Worm (Caenorhabditis elegans) whole organism, early embryonic: ENCODE measurements around the gene lact-3.

Source experiments
- B0310.2 ChIP-seq: sonication (generic microtip); optimal IDR thresholded peaks from 2 replicates; lab custom pipeline; 2016; ENCODE audit warnings: mild to moderate bottlenecking, missing genetic modification characterization, missing compliant biosample characterization
- F13C5.2 ChIP-seq: sonication (generic microtip); optimal IDR thresholded peaks from 2 replicates; lab custom pipeline; 2017; ENCODE audit warnings: mild to moderate bottlenecking, missing genetic modification characterization, inconsistent platforms, missing compliant biosample characterization
- aly-1 ChIP-seq: sonication (generic microtip); optimal IDR thresholded peaks from 2 replicates; lab custom pipeline; 2016; ENCODE audit warnings: missing genetic modification characterization, missing compliant biosample characterization
- ama-1 ChIP-seq: fragments of 150-350 bp; optimal IDR thresholded peaks from 2 replicates; lab custom pipeline; 2014
- ceh-13 ChIP-seq: fragments of 200-800 bp; sonication (Bioruptor generic); optimal IDR thresholded peaks from 2 replicates; lab custom pipeline; 2018; ENCODE audit warnings: mild to moderate bottlenecking, missing genetic modification characterization, missing compliant biosample characterization
- ceh-36 ChIP-seq: sonication (generic microtip); optimal IDR thresholded peaks from 2 replicates; lab custom pipeline; 2016; ENCODE audit warnings: missing genetic modification characterization, inconsistent platforms, missing compliant biosample characterization
- ets-7 ChIP-seq: sonication (generic microtip); optimal IDR thresholded peaks from 2 replicates; lab custom pipeline; 2016; ENCODE audit warnings: missing genotype, missing genetic modification characterization, missing compliant biosample characterization
- flt-1 ChIP-seq: fragments of 200-800 bp; sonication (Bioruptor generic); IDR thresholded peaks from 2 replicates; pipeline ENCODE4 v1.3.6; 2022; ENCODE audit warnings: missing genetic modification characterization, missing compliant biosample characterization
- hmbx-1 ChIP-seq: sonication (generic microtip); optimal IDR thresholded peaks from 2 replicates; lab custom pipeline; 2016; ENCODE audit warnings: mild to moderate bottlenecking, missing genetic modification characterization, missing compliant biosample characterization
- hmg-4 ChIP-seq: fragments of 200-800 bp; sonication (Bioruptor generic); optimal IDR thresholded peaks from 2 replicates; lab custom pipeline; 2018; ENCODE audit warnings: mild to moderate bottlenecking, missing genetic modification characterization, missing compliant biosample characterization
- hnd-1 ChIP-seq: sonication (generic microtip); optimal IDR thresholded peaks from 2 replicates; lab custom pipeline; 2016; ENCODE audit warnings: missing genetic modification characterization, missing compliant biosample characterization
- pes-1 ChIP-seq: fragments of 200-800 bp; sonication (Bioruptor generic); IDR thresholded peaks from 2 replicates; pipeline ENCODE4 v1.3.6; 2022; ENCODE audit warnings: missing genetic modification reagents, missing genetic modification characterization, missing compliant biosample characterization
- scrt-1 ChIP-seq: fragments of 200-800 bp; sonication (Bioruptor generic); IDR thresholded peaks from 2 replicates; pipeline ENCODE4 v1.3.6; 2022; ENCODE audit warnings: missing genetic modification characterization, missing compliant biosample characterization
- sea-1 ChIP-seq: fragments of 200-800 bp; sonication (Bioruptor generic); conservative IDR thresholded peaks from 2 replicates; pipeline ENCODE4 v1.3.6; 2022; ENCODE audit warnings: missing genetic modification characterization, missing compliant biosample characterization
- tbx-11 ChIP-seq: fragments of 200-800 bp; sonication (Bioruptor generic); IDR thresholded peaks from 2 replicates; pipeline ENCODE4 v1.3.6; 2022; ENCODE audit warnings: missing genetic modification characterization, missing compliant biosample characterization
- tbx-37 ChIP-seq: fragments of 200-800 bp; sonication (Bioruptor generic); conservative IDR thresholded peaks from 2 replicates; pipeline ENCODE4 v1.3.6; 2022; ENCODE audit warnings: missing genetic modification reagents, missing genetic modification characterization, missing compliant biosample characterization
- tra-4 ChIP-seq: sonication (generic microtip); optimal IDR thresholded peaks from 2 replicates; lab custom pipeline; 2017; ENCODE audit warnings: missing genetic modification characterization, missing compliant biosample characterization

Gene lact-3

ce11 chrII:10653559-10653958 lies 3.9 kb downstream of the lact-3 start:
- no peak for TF ChIP-seq ceh-36 (tag; lab: Kevin White, UChicago)
- TF ChIP-seq F13C5.2 (tag; lab: Kevin White, UChicago) = no peak
- no peak for TF ChIP-seq ama-1
- no peak for TF ChIP-seq pes-1
- TF ChIP-seq tbx-11 (GFP tag; lab: Robert Waterston, UW) = no peak
- no peak for TF ChIP-seq hnd-1 (tag; lab: Kevin White, UChicago)
- TF ChIP-seq ets-7 (tag; lab: Kevin White, UChicago) = no peak
- TF ChIP-seq hmbx-1 = no peak
- TF ChIP-seq hmg-4 = no peak
- TF ChIP-seq flt-1 (GFP tag; lab: Robert Waterston, UW) = no peak
- TF ChIP-seq B0310.2 (tag; lab: Kevin White, UChicago) = no peak
- no peak for TF ChIP-seq sea-1 (GFP tag; lab: Robert Waterston, UW)
- TF ChIP-seq scrt-1 (GFP tag; lab: Robert Waterston, UW) = no peak
- TF ChIP-seq aly-1 (tag; lab: Kevin White, UChicago) = no peak
- no peak for TF ChIP-seq tbx-37
- TF ChIP-seq tra-4 = no peak
- no peak for TF ChIP-seq ceh-13 (GFP tag; lab: Kevin White, UChicago)

- TF ChIP-seq ama-1 = no peak
- no peak for TF ChIP-seq hnd-1 (tag; lab: Kevin White, UChicago)
- TF ChIP-seq hmg-4 = no peak
- TF ChIP-seq ceh-13 (GFP tag; lab: Kevin White, UChicago) = no peak
- no peak for TF ChIP-seq pes-1
- no peak for TF ChIP-seq ceh-36 (tag; lab: Kevin White, UChicago)
- no peak for TF ChIP-seq tbx-11 (GFP tag; lab: Robert Waterston, UW)
- TF ChIP-seq sea-1 (GFP tag; lab: Robert Waterston, UW) = no peak
- no peak for TF ChIP-seq tbx-37
- no peak for TF ChIP-seq B0310.2 (tag; lab: Kevin White, UChicago)
These were observed 5.4 kb downstream of the lact-3 start, which contains the start of gene nphp-1 for ce11 chrII:10652112-10652511. nphp-1 (minus strand) TSS chrII:10652256.

- TF ChIP-seq pes-1 = no peak
- no peak for TF ChIP-seq tra-4
- TF ChIP-seq hnd-1 (tag; lab: Kevin White, UChicago) = no peak
- TF ChIP-seq sea-1 (GFP tag; lab: Robert Waterston, UW) = no peak
- no peak for TF ChIP-seq tbx-37
- TF ChIP-seq tbx-11 (GFP tag; lab: Robert Waterston, UW) = no peak
These were observed 10.4 kb downstream of the lact-3 start, which contains the start of gene M28.10 for ce11 chrII:10646901-10647566. M28.10 (plus strand) TSS chrII:10647516.

ce11 chrII:10643403-10643802 lies 14.1 kb downstream of the lact-3 start, which contains the start of gene M28.4:
M28.4 (plus strand) TSS chrII:10643703.
- TF ChIP-seq tbx-37 = no peak
- TF ChIP-seq pes-1 = no peak
- TF ChIP-seq hnd-1 (tag; lab: Kevin White, UChicago) = no peak
- TF ChIP-seq tbx-11 (GFP tag; lab: Robert Waterston, UW) = no peak
- no peak for TF ChIP-seq hmg-4
- no peak for TF ChIP-seq F13C5.2 (tag; lab: Kevin White, UChicago)
- no peak for TF ChIP-seq flt-1 (GFP tag; lab: Robert Waterston, UW)
- TF ChIP-seq scrt-1 (GFP tag; lab: Robert Waterston, UW) = no peak
- TF ChIP-seq ama-1 = no peak
- TF ChIP-seq ets-7 (tag; lab: Kevin White, UChicago) = no peak
- no peak for TF ChIP-seq sea-1 (GFP tag; lab: Robert Waterston, UW)
- TF ChIP-seq B0310.2 (tag; lab: Kevin White, UChicago) = no peak
- TF ChIP-seq ceh-13 (GFP tag; lab: Kevin White, UChicago) = no peak
- TF ChIP-seq hmbx-1 = no peak
- no peak for TF ChIP-seq aly-1 (tag; lab: Kevin White, UChicago)
- no peak for TF ChIP-seq ceh-36 (tag; lab: Kevin White, UChicago)
- no peak for TF ChIP-seq tra-4

- TF ChIP-seq ceh-13 (GFP tag; lab: Kevin White, UChicago) (no peak), hmg-4 (no peak), tbx-11 (GFP tag; lab: Robert Waterston, UW) (no peak), aly-1 (tag; lab: Kevin White, UChicago) (no peak), scrt-1 (GFP tag; lab: Robert Waterston, UW) (no peak), pes-1 (no peak), ama-1 (no peak), hmbx-1 (no peak), hnd-1 (tag; lab: Kevin White, UChicago) (no peak), sea-1 (GFP tag; lab: Robert Waterston, UW) (no peak)
These were observed 18.4 kb downstream of the lact-3 start, which contains the start of gene M28.9 for ce11 chrII:10639110-10639509. M28.9 (plus strand) TSS chrII:10639410.

ce11 chrII:10630944-10631343 lies 26.5 kb downstream of the lact-3 start:
- TF ChIP-seq F13C5.2 (tag; lab: Kevin White, UChicago) (no peak), tbx-37 (no peak), scrt-1 (GFP tag; lab: Robert Waterston, UW) (no peak), flt-1 (GFP tag; lab: Robert Waterston, UW) (no peak), ceh-36 (tag; lab: Kevin White, UChicago) (no peak), ets-7 (tag; lab: Kevin White, UChicago) (no peak), ceh-13 (GFP tag; lab: Kevin White, UChicago) (no peak), B0310.2 (tag; lab: Kevin White, UChicago) (no peak), hmbx-1 (no peak), hnd-1 (tag; lab: Kevin White, UChicago) (no peak), tra-4 (no peak), hmg-4 (no peak), ama-1 (no peak), pes-1 (no peak), sea-1 (GFP tag; lab: Robert Waterston, UW) (no peak), tbx-11 (GFP tag; lab: Robert Waterston, UW) (no peak), aly-1 (tag; lab: Kevin White, UChicago) (no peak)

ce11 chrII:10627963-10628362 lies 29.5 kb downstream of the lact-3 start, which contains the start of gene M28.8:
M28.8 (plus strand) TSS chrII:10628263.
- TF ChIP-seq pes-1 = no peak
- TF ChIP-seq ceh-36 (tag; lab: Kevin White, UChicago) = no peak
- TF ChIP-seq aly-1 (tag; lab: Kevin White, UChicago) = no peak
- no peak for TF ChIP-seq tbx-11 (GFP tag; lab: Robert Waterston, UW)
- TF ChIP-seq tbx-37 = no peak
- TF ChIP-seq hmbx-1 = no peak
- no peak for TF ChIP-seq hmg-4
- TF ChIP-seq scrt-1 (GFP tag; lab: Robert Waterston, UW) = no peak
- no peak for TF ChIP-seq sea-1 (GFP tag; lab: Robert Waterston, UW)
- no peak for TF ChIP-seq ets-7 (tag; lab: Kevin White, UChicago)
- no peak for TF ChIP-seq tra-4
- TF ChIP-seq flt-1 (GFP tag; lab: Robert Waterston, UW) = no peak
- no peak for TF ChIP-seq hnd-1 (tag; lab: Kevin White, UChicago)
- TF ChIP-seq B0310.2 (tag; lab: Kevin White, UChicago) = no peak
- no peak for TF ChIP-seq ama-1
- TF ChIP-seq F13C5.2 (tag; lab: Kevin White, UChicago) = no peak
